Worm (Caenorhabditis elegans) whole organism, early embryonic: ENCODE data around the gene T21D12.14.

Experiments used
- B0310.2 ChIP-seq: sonication (generic microtip); optimal IDR thresholded peaks from 2 replicates; lab custom pipeline; 2016; ENCODE audit warnings: mild to moderate bottlenecking, missing genetic modification characterization, missing compliant biosample characterization
- F13C5.2 ChIP-seq: sonication (generic microtip); optimal IDR thresholded peaks from 2 replicates; lab custom pipeline; 2017; ENCODE audit warnings: mild to moderate bottlenecking, missing genetic modification characterization, inconsistent platforms, missing compliant biosample characterization
- aly-1 ChIP-seq: sonication (generic microtip); optimal IDR thresholded peaks from 2 replicates; lab custom pipeline; 2016; ENCODE audit warnings: missing genetic modification characterization, missing compliant biosample characterization
- ama-1 ChIP-seq: fragments of 150-350 bp; optimal IDR thresholded peaks from 2 replicates; lab custom pipeline; 2014
- ceh-13 ChIP-seq: fragments of 200-800 bp; sonication (Bioruptor generic); optimal IDR thresholded peaks from 2 replicates; lab custom pipeline; 2018; ENCODE audit warnings: mild to moderate bottlenecking, missing genetic modification characterization, missing compliant biosample characterization
- ceh-36 ChIP-seq: sonication (generic microtip); optimal IDR thresholded peaks from 2 replicates; lab custom pipeline; 2016; ENCODE audit warnings: missing genetic modification characterization, inconsistent platforms, missing compliant biosample characterization
- ets-7 ChIP-seq: sonication (generic microtip); optimal IDR thresholded peaks from 2 replicates; lab custom pipeline; 2016; ENCODE audit warnings: missing genotype, missing genetic modification characterization, missing compliant biosample characterization
- flt-1 ChIP-seq: fragments of 200-800 bp; sonication (Bioruptor generic); IDR thresholded peaks from 2 replicates; pipeline ENCODE4 v1.3.6; 2022; ENCODE audit warnings: missing genetic modification characterization, missing compliant biosample characterization
- hmbx-1 ChIP-seq: sonication (generic microtip); optimal IDR thresholded peaks from 2 replicates; lab custom pipeline; 2016; ENCODE audit warnings: mild to moderate bottlenecking, missing genetic modification characterization, missing compliant biosample characterization
- hmg-4 ChIP-seq: fragments of 200-800 bp; sonication (Bioruptor generic); optimal IDR thresholded peaks from 2 replicates; lab custom pipeline; 2018; ENCODE audit warnings: mild to moderate bottlenecking, missing genetic modification characterization, missing compliant biosample characterization
- hnd-1 ChIP-seq: sonication (generic microtip); optimal IDR thresholded peaks from 2 replicates; lab custom pipeline; 2016; ENCODE audit warnings: missing genetic modification characterization, missing compliant biosample characterization
- pes-1 ChIP-seq: fragments of 200-800 bp; sonication (Bioruptor generic); IDR thresholded peaks from 2 replicates; pipeline ENCODE4 v1.3.6; 2022; ENCODE audit warnings: missing genetic modification reagents, missing genetic modification characterization, missing compliant biosample characterization
- scrt-1 ChIP-seq: fragments of 200-800 bp; sonication (Bioruptor generic); IDR thresholded peaks from 2 replicates; pipeline ENCODE4 v1.3.6; 2022; ENCODE audit warnings: missing genetic modification characterization, missing compliant biosample characterization
- sea-1 ChIP-seq: fragments of 200-800 bp; sonication (Bioruptor generic); conservative IDR thresholded peaks from 2 replicates; pipeline ENCODE4 v1.3.6; 2022; ENCODE audit warnings: missing genetic modification characterization, missing compliant biosample characterization
- tbx-11 ChIP-seq: fragments of 200-800 bp; sonication (Bioruptor generic); IDR thresholded peaks from 2 replicates; pipeline ENCODE4 v1.3.6; 2022; ENCODE audit warnings: missing genetic modification characterization, missing compliant biosample characterization
- tbx-37 ChIP-seq: fragments of 200-800 bp; sonication (Bioruptor generic); conservative IDR thresholded peaks from 2 replicates; pipeline ENCODE4 v1.3.6; 2022; ENCODE audit warnings: missing genetic modification reagents, missing genetic modification characterization, missing compliant biosample characterization
- tra-4 ChIP-seq: sonication (generic microtip); optimal IDR thresholded peaks from 2 replicates; lab custom pipeline; 2017; ENCODE audit warnings: missing genetic modification characterization, missing compliant biosample characterization

T21D12.14 gene

ce11 chrIV:293163-293755 is 5.3 kb upstream of the T21D12.14 start:
- TF ChIP-seq B0310.2 (tag; lab: Kevin White, UChicago) (no peak), hnd-1 (tag; lab: Kevin White, UChicago) (no peak), ama-1 (no peak), tbx-11 (GFP tag; lab: Robert Waterston, UW) (no peak), hmg-4 (no peak), ets-7 (tag; lab: Kevin White, UChicago) (no peak), ceh-13 (GFP tag; lab: Kevin White, UChicago) (no peak), ceh-36 (no peak), tbx-37 (GFP tag; lab: Robert Waterston, UW) (no peak), sea-1 (no peak), scrt-1 (GFP tag; lab: Robert Waterston, UW) (no peak), flt-1 (GFP tag; lab: Robert Waterston, UW) (no peak), F13C5.2 (tag; lab: Kevin White, UChicago) (no peak), tra-4 (no peak)

- TF ChIP-seq ceh-36 (no peak), hnd-1 (tag; lab: Kevin White, UChicago) (no peak), ama-1 (no peak), sea-1 (no peak), F13C5.2 (tag; lab: Kevin White, UChicago) (no peak), tbx-11 (GFP tag; lab: Robert Waterston, UW) (no peak), aly-1 (tag; lab: Kevin White, UChicago) (no peak), hmg-4 (no peak), ceh-13 (GFP tag; lab: Kevin White, UChicago) (no peak), ets-7 (tag; lab: Kevin White, UChicago) (no peak), pes-1 (GFP tag; lab: Robert Waterston, UW) (no peak), flt-1 (GFP tag; lab: Robert Waterston, UW) (no peak), B0310.2 (tag; lab: Kevin White, UChicago) (no peak), tbx-37 (GFP tag; lab: Robert Waterston, UW) (no peak), scrt-1 (GFP tag; lab: Robert Waterston, UW) (no peak), tra-4 (no peak), hmbx-1 (tag; lab: Kevin White, UChicago) (no peak)
Measured at ce11 chrIV:291851-292367, 4.0 kb upstream of the T21D12.14 start.

- TF ChIP-seq hmbx-1 (tag; lab: Kevin White, UChicago) = no peak
- no peak for TF ChIP-seq scrt-1 (GFP tag; lab: Robert Waterston, UW)
Measured at ce11 chrIV:291356-291755, 3.4 kb upstream of the T21D12.14 start, which contains the start of gene T21D12.7. Gene T21D12.7, minus strand, starts transcription at chrIV:291456.

DNA sequence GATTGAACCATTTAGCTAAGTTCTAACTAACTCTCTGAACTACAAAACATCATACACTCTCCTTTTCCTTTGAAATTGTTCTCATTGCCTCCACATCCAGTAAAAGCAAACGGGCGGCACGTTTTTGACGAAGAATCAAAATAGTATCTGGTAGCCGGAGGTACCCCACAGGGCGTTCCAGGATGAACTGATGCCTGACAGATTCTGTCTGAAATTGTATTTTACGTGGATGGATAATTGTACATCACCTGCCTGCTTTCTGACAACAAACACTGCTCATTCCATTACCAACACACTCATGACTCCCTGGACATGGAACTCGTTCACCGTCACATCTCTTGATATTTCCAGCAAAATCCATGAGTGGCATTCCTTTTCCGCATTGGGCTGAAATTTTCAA is 2.5 kb upstream of the T21D12.14 start:
- TF ChIP-seq hmg-4 (no peak), tbx-11 (GFP tag; lab: Robert Waterston, UW) (no peak), pes-1 (GFP tag; lab: Robert Waterston, UW) (no peak), tbx-37 (GFP tag; lab: Robert Waterston, UW) (no peak), ceh-13 (GFP tag; lab: Kevin White, UChicago) (no peak), scrt-1 (GFP tag; lab: Robert Waterston, UW) (no peak), flt-1 (GFP tag; lab: Robert Waterston, UW) (no peak), hnd-1 (tag; lab: Kevin White, UChicago) (no peak), hmbx-1 (tag; lab: Kevin White, UChicago) (no peak), tra-4 (no peak), F13C5.2 (tag; lab: Kevin White, UChicago) (no peak), sea-1 (no peak), B0310.2 (tag; lab: Kevin White, UChicago) (no peak), ceh-36 (no peak), aly-1 (tag; lab: Kevin White, UChicago) (no peak)

- TF ChIP-seq aly-1 (tag; lab: Kevin White, UChicago) = no peak
Measured at ce11 chrIV:283347-283746, 4.6 kb downstream of the T21D12.14 start, which contains the start of gene best-19. Gene best-19, plus strand, starts transcription at chrIV:283647.

DNA sequence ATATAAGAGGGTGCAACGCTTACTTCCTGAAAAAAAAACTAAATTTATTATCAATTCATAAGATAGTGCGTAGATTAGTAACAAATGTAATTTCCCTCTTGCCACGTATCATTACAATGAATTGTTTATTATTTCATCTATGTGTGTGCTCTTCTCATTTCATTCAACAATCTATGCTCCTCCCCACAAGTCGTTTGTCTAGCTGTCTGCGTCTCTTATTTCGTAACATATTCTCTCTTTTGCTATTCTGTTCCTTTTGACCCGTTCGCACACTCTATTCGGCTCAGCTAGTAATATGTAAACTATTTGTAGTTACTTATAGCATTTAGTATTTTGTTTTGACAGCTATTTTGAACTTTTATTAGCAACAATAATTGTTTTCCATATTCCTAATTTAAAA is 5.9 kb downstream of the T21D12.14 start:
- TF ChIP-seq hnd-1 (tag; lab: Kevin White, UChicago) = no peak
- TF ChIP-seq scrt-1 (GFP tag; lab: Robert Waterston, UW) = no peak
- TF ChIP-seq ama-1 = no peak
- TF ChIP-seq aly-1 (tag; lab: Kevin White, UChicago) = no peak
- no peak for TF ChIP-seq ceh-13 (GFP tag; lab: Kevin White, UChicago)

- TF ChIP-seq ceh-13 (GFP tag; lab: Kevin White, UChicago) = no peak
- TF ChIP-seq hmbx-1 (tag; lab: Kevin White, UChicago) = no peak
- TF ChIP-seq tbx-37 (GFP tag; lab: Robert Waterston, UW) = no peak
- TF ChIP-seq B0310.2 (tag; lab: Kevin White, UChicago) = no peak
- no peak for TF ChIP-seq F13C5.2 (tag; lab: Kevin White, UChicago)
- no peak for TF ChIP-seq hmg-4
- TF ChIP-seq pes-1 (GFP tag; lab: Robert Waterston, UW) = no peak
- no peak for TF ChIP-seq tbx-11 (GFP tag; lab: Robert Waterston, UW)
- TF ChIP-seq tra-4 = no peak
Measured at ce11 chrIV:278284-278683, 9.6 kb downstream of the T21D12.14 start.

- TF ChIP-seq tbx-37 (GFP tag; lab: Robert Waterston, UW) (no peak), aly-1 (tag; lab: Kevin White, UChicago) (no peak), sea-1 (no peak), hmbx-1 (tag; lab: Kevin White, UChicago) (no peak), hmg-4 (no peak), B0310.2 (tag; lab: Kevin White, UChicago) (no peak), tbx-11 (GFP tag; lab: Robert Waterston, UW) (no peak), ceh-13 (GFP tag; lab: Kevin White, UChicago) (no peak), tra-4 (no peak), scrt-1 (GFP tag; lab: Robert Waterston, UW) (no peak)
Measured at ce11 chrIV:275146-275545, 12.8 kb downstream of the T21D12.14 start.
